Worm (Caenorhabditis elegans): ENCODE results near the gene dyf-2.

ce11 chrIII:13683275-13683674 is 3.0 kb downstream of the dyf-2 start:
- TF ChIP-seq lin-13 (tag; optimal IDR thresholded peaks at IDR 0.05) (no peak), sptf-1 (tag; optimal IDR thresholded peaks at IDR 0.05) (no peak)

All from whole organism, mixed stage, embryonic.